Fruit fly (Drosophila melanogaster) whole organism, embryonic: ENCODE data around the gene CG31792.

Experiments used
- ATbp ChIP-seq: fragments of 200-800 bp; sonication (Bioruptor generic); optimal IDR thresholded peaks from 2 replicates; lab custom pipeline; 2017; ENCODE audit warnings: missing biosample characterization, mild to moderate bottlenecking, missing genetic modification characterization, missing genetic modification reagents
- BEAF-32 ChIP-seq: fragments of 200-800 bp; sonication (Bioruptor generic); optimal IDR thresholded peaks from 3 replicates; lab custom pipeline; 2017; ENCODE audit warnings: missing biosample characterization, missing genetic modification characterization, mild to moderate bottlenecking, moderate library complexity, missing genetic modification reagents
- CG11093 ChIP-seq: fragments of 200-800 bp; sonication (Bioruptor generic); IDR thresholded peaks from 3 replicates; pipeline ENCODE4 v1.3.6; 2022; ENCODE audit warnings: missing biosample characterization, missing genetic modification characterization
- CG12155 ChIP-seq: fragments of 200-800 bp; sonication (Bioruptor generic); optimal IDR thresholded peaks from 3 replicates; lab custom pipeline; 2016; ENCODE audit warnings: missing biosample characterization, missing genetic modification characterization
- CG12659 ChIP-seq: fragments of 200-800 bp; sonication (Bioruptor generic); optimal IDR thresholded peaks from 3 replicates; lab custom pipeline; 2017; ENCODE audit warnings: mild to moderate bottlenecking, missing biosample characterization, missing genetic modification reagents, missing genetic modification characterization
- CG12744 ChIP-seq: fragments of 200-800 bp; sonication (Bioruptor generic); optimal IDR thresholded peaks from 2 replicates; lab custom pipeline; 2016; ENCODE audit warnings: missing biosample characterization, missing genetic modification characterization
- CG13775 ChIP-seq: fragments of 200-800 bp; sonication (Bioruptor generic); optimal IDR thresholded peaks from 3 replicates; lab custom pipeline; 2017; ENCODE audit warnings: missing biosample characterization, mild to moderate bottlenecking, missing genetic modification characterization
- CG15269 ChIP-seq: fragments of 200-800 bp; sonication (Bioruptor generic); optimal IDR thresholded peaks from 2 replicates; lab custom pipeline; 2018; ENCODE audit warnings: missing biosample characterization, mild to moderate bottlenecking, missing genetic modification characterization, moderate library complexity
- CG1602 ChIP-seq: fragments of 200-800 bp; sonication (Bioruptor generic); optimal IDR thresholded peaks from 3 replicates; lab custom pipeline; 2016; ENCODE audit warnings: missing biosample characterization, missing genetic modification characterization
- CG1603 ChIP-seq: fragments of 200-800 bp; sonication (Bioruptor generic); optimal IDR thresholded peaks from 2 replicates; lab custom pipeline; 2019; ENCODE audit warnings: missing biosample characterization, mild to moderate bottlenecking, missing genetic modification characterization, moderate library complexity
- CG17612 ChIP-seq: fragments of 200-800 bp; sonication (Bioruptor generic); IDR thresholded peaks from 2 replicates; pipeline ENCODE4 v1.3.6; 2022; ENCODE audit warnings: missing biosample characterization, missing genetic modification characterization
- CG2875 ChIP-seq: fragments of 200-800 bp; sonication (Bioruptor generic); optimal IDR thresholded peaks from 2 replicates; lab custom pipeline; 2017; ENCODE audit warnings: missing biosample characterization, mild to moderate bottlenecking, missing genetic modification characterization, missing genetic modification reagents
- CG32532 ChIP-seq: fragments of 200-800 bp; sonication (Bioruptor generic); IDR thresholded peaks from 2 replicates; pipeline ENCODE4 v1.3.6; 2022; ENCODE audit warnings: missing biosample characterization, missing genetic modification characterization
- CG3281 ChIP-seq: fragments of 200-800 bp; sonication (Bioruptor generic); optimal IDR thresholded peaks from 3 replicates; lab custom pipeline; 2017; ENCODE audit warnings: missing biosample characterization, mild to moderate bottlenecking, missing genetic modification characterization
- CG6654 ChIP-seq: fragments of 200-800 bp; sonication (Bioruptor generic); optimal IDR thresholded peaks from 2 replicates; lab custom pipeline; 2017; ENCODE audit warnings: missing biosample characterization, mild to moderate bottlenecking, missing genetic modification characterization
- CG7372 ChIP-seq: fragments of 200-800 bp; sonication (Bioruptor generic); IDR thresholded peaks from 2 replicates; pipeline ENCODE4 v1.3.6; 2022; ENCODE audit warnings: missing biosample characterization, missing genetic modification characterization
- CG7556 ChIP-seq: fragments of 200-800 bp; sonication (Bioruptor generic); optimal IDR thresholded peaks from 2 replicates; lab custom pipeline; 2017; ENCODE audit warnings: missing biosample characterization, mild to moderate bottlenecking, missing genetic modification characterization
- CG7963 ChIP-seq: fragments of 200-800 bp; sonication (Bioruptor generic); IDR thresholded peaks from 3 replicates; pipeline ENCODE4 v1.3.6; 2022; ENCODE audit warnings: missing biosample characterization, missing genetic modification characterization; ENCODE audit not compliant: partially characterized antibody
- CG9932 ChIP-seq: fragments of 200-800 bp; sonication (Bioruptor generic); IDR thresholded peaks from 2 replicates; pipeline ENCODE4 v1.3.6; 2022; ENCODE audit warnings: missing biosample characterization, missing genetic modification characterization
- D ChIP-seq, 2 experiments: fragments of 200-800 bp in 1 of 2; fragments of >200 bp in 1 of 2; sonication (Bioruptor generic) in 1 of 2; optimal IDR thresholded peaks; 2 replicates in 1 of 2; 3 replicates in 1 of 2; lab custom pipeline; 2017; ENCODE audit warnings: mild to moderate bottlenecking in 1 of 2, missing biosample characterization in 1 of 2, missing genetic modification characterization in 1 of 2, missing genetic modification reagents in 1 of 2
- E2f2 ChIP-seq: fragments of 200-800 bp; sonication (Bioruptor generic); IDR thresholded peaks from 2 replicates; pipeline ENCODE4 v1.3.6; 2022; ENCODE audit warnings: missing biosample characterization, missing genetic modification characterization
- HmgD ChIP-seq: fragments of 200-800 bp; sonication (Bioruptor generic); optimal IDR thresholded peaks from 3 replicates; lab custom pipeline; 2016; ENCODE audit warnings: missing biosample characterization, missing genetic modification characterization
- Hmr ChIP-seq: fragments of 200-800 bp; sonication (Bioruptor generic); optimal IDR thresholded peaks from 3 replicates; lab custom pipeline; 2017; ENCODE audit warnings: mild to moderate bottlenecking, missing biosample characterization, missing genetic modification reagents, missing genetic modification characterization
- MBD-R2 ChIP-seq: fragments of 200-800 bp; sonication (Bioruptor generic); IDR thresholded peaks from 2 replicates; pipeline ENCODE4 v1.3.6; 2022; ENCODE audit warnings: missing biosample characterization, missing genetic modification characterization
- NFAT ChIP-seq: fragments of 200-800 bp; sonication (Bioruptor generic); IDR thresholded peaks from 2 replicates; pipeline ENCODE4 v1.3.6; 2022; ENCODE audit warnings: missing biosample characterization, missing genetic modification characterization
- Neu2 ChIP-seq: fragments of 200-800 bp; sonication (Bioruptor generic); optimal IDR thresholded peaks from 3 replicates; lab custom pipeline; 2016; ENCODE audit warnings: missing biosample characterization, missing genetic modification characterization, borderline replicate concordance
- NfI ChIP-seq: fragments of 200-800 bp; sonication (Bioruptor generic); optimal IDR thresholded peaks from 3 replicates; lab custom pipeline; 2018; ENCODE audit warnings: missing biosample characterization, mild to moderate bottlenecking, missing genetic modification characterization, moderate library complexity
- Pdp1 ChIP-seq, 2 experiments: fragments of 200-800 bp; sonication (Bioruptor generic); optimal IDR thresholded peaks; 3 replicates each; lab custom pipeline; 2016; ENCODE audit warnings: missing biosample characterization in 2 of 2, missing genetic modification characterization in 2 of 2, mild to moderate bottlenecking in 1 of 2, moderate library complexity in 1 of 2
- Rfx ChIP-seq: fragments of 200-800 bp; sonication (Bioruptor generic); IDR thresholded peaks from 2 replicates; pipeline ENCODE4 v1.3.6; 2022; ENCODE audit warnings: missing biosample characterization, missing genetic modification characterization
- Sox100B ChIP-seq: fragments of 200-800 bp; sonication (Bioruptor generic); optimal IDR thresholded peaks from 3 replicates; lab custom pipeline; 2018; ENCODE audit warnings: missing biosample characterization, mild to moderate bottlenecking, missing genetic modification characterization
- amos ChIP-seq: fragments of 200-800 bp; sonication (Bioruptor generic); IDR thresholded peaks from 2 replicates; pipeline ENCODE4 v1.3.6; 2022; ENCODE audit warnings: missing biosample characterization, missing genetic modification characterization; ENCODE audit not compliant: partially characterized antibody
- chinmo ChIP-seq: fragments of 200-800 bp; sonication (Bioruptor generic); IDR thresholded peaks from 4 replicates; pipeline ENCODE4 v1.3.6; 2022; ENCODE audit warnings: missing biosample characterization, missing genetic modification characterization; ENCODE audit not compliant: partially characterized antibody
- chm ChIP-seq: fragments of 200-800 bp; sonication (Bioruptor generic); IDR thresholded peaks from 2 replicates; pipeline ENCODE4 v1.3.6; 2022; ENCODE audit warnings: missing biosample characterization, missing genetic modification characterization
- croc ChIP-seq: fragments of 200-800 bp; sonication (Bioruptor generic); conservative IDR thresholded peaks from 3 replicates; pipeline ENCODE4 v1.3.6; 2022; ENCODE audit warnings: missing biosample characterization, missing genetic modification characterization
- dati ChIP-seq: fragments of 200-800 bp; sonication (Bioruptor generic); IDR thresholded peaks from 2 replicates; pipeline ENCODE4 v1.3.6; 2022; ENCODE audit warnings: missing biosample characterization, missing genetic modification characterization
- dmrt99B ChIP-seq: fragments of 200-800 bp; sonication (Bioruptor generic); optimal IDR thresholded peaks from 2 replicates; lab custom pipeline; 2018; ENCODE audit warnings: missing biosample characterization, mild to moderate bottlenecking, missing genetic modification characterization, moderate library complexity
- emc ChIP-seq: fragments of 200-800 bp; sonication (Bioruptor generic); optimal IDR thresholded peaks from 2 replicates; lab custom pipeline; 2016; ENCODE audit warnings: missing biosample characterization, missing genetic modification characterization
- exex ChIP-seq: fragments of 200-800 bp; sonication (Bioruptor generic); optimal IDR thresholded peaks from 4 replicates; lab custom pipeline; 2018; ENCODE audit warnings: missing biosample characterization, mild to moderate bottlenecking, missing genetic modification characterization, moderate library complexity
- lab ChIP-seq: fragments of 200-800 bp; sonication (Bioruptor generic); optimal IDR thresholded peaks from 3 replicates; lab custom pipeline; 2017; ENCODE audit warnings: missing biosample characterization, missing genetic modification characterization, mild to moderate bottlenecking, moderate library complexity, missing genetic modification reagents
- oc ChIP-seq: fragments of 200-800 bp; sonication (Bioruptor generic); optimal IDR thresholded peaks from 2 replicates; lab custom pipeline; 2018; ENCODE audit warnings: missing biosample characterization, mild to moderate bottlenecking, missing genetic modification characterization, moderate library complexity
- p53 ChIP-seq: fragments of 200-800 bp; sonication (Bioruptor generic); optimal IDR thresholded peaks from 2 replicates; lab custom pipeline; 2016; ENCODE audit warnings: missing biosample characterization, missing genetic modification characterization
- phol ChIP-seq: fragments of 200-800 bp; sonication (Bioruptor generic); optimal IDR thresholded peaks from 3 replicates; lab custom pipeline; 2018; ENCODE audit warnings: missing biosample characterization, mild to moderate bottlenecking, missing genetic modification characterization, moderate library complexity
- prd ChIP-seq, 3 experiments: fragments of >200 bp in 2 of 3; fragments of 200-800 bp in 1 of 3; sonication (Bioruptor generic) in 1 of 3; optimal IDR thresholded peaks in 2 of 3; IDR thresholded peaks in 1 of 3; 2 replicates in 2 of 3; 3 replicates in 1 of 3; pipeline versions ENCODE4 v1.3.6 to Lab custom; 2017 to 2022; ENCODE audit warnings: missing biosample characterization in 1 of 3, missing genetic modification characterization in 1 of 3
- salm ChIP-seq: fragments of 200-800 bp; sonication (Bioruptor generic); optimal IDR thresholded peaks from 2 replicates; lab custom pipeline; 2018; ENCODE audit warnings: missing biosample characterization, mild to moderate bottlenecking, missing genetic modification characterization
- sna ChIP-seq: fragments of 200-800 bp; sonication (Bioruptor generic); IDR thresholded peaks from 2 replicates; pipeline ENCODE4 v1.3.6; 2022; ENCODE audit warnings: missing biosample characterization, missing genetic modification characterization; ENCODE audit not compliant: partially characterized antibody
- sob ChIP-seq: fragments of 200-800 bp; sonication (Bioruptor generic); IDR thresholded peaks from 2 replicates; pipeline ENCODE4 v1.3.6; 2022; ENCODE audit warnings: missing biosample characterization, missing genetic modification characterization

CG31792 gene

DNA sequence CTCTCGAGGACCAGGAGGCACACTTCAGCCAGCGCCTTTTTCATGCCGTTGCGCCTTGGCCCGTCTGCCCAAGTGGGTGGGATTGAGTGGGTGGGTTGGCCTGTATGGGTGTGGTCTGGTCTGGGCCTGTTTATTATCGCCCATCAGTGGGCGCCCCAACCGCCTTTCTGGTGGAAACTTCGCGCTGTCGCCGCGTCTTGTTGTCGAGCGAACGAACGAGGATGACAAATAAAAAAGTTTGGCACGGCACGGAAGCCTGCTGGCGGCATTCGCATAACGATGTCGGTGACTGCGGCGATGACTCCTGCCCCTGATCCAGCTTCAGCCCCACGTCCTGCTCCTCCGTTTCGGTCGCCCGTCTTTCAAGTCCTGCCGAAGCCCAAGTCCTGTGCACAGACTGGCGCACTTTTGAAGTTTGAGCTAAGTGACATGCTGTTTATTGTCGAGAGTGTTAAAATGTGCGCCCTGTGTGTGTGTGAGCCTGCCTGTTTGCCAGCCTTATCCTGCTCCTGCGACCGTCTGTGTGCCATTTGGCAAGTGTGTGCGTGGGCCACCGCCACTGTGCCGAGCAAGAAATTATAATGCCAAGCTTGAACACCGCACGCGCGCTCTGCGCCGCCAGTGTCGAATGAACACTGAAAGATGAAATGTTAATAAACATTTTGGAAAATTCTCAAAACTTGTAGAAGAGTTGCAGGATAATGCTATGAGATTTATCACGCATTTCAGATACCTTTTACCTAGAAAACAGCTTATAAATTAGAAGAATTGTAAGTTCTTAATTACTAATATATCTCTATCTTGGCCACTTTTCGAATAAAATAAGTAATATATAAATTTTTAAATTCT is 17.0 kb downstream of the CG31792 start (continued):
- TF ChIP-seq CG1603 (tag; lab: Kevin White, UChicago) (peak; percentile 9), Rfx (GFP tag; lab: Robert Waterston, UW) (peak; percentile 57), CG17612 (GFP tag; lab: Robert Waterston, UW) (no peak), MBD-R2 (GFP tag; lab: Robert Waterston, UW) (no peak), CG32532 (GFP tag; lab: Robert Waterston, UW) (peak; percentile 42; the same call in 1 of the 2 replicates), chinmo (0 out of 4 replicates have a peak, but pooled peaks have one; percentile 58), NFAT (0 out of 2 replicates have a peak, but pooled peaks have one; percentile 5), CG7372 (0 out of 2 replicates have a peak, but pooled peaks have one; percentile 48), CG7963 (GFP tag; lab: Robert Waterston, UW) (no peak), CG2875 (GFP tag; lab: Kevin White, UChicago) (peak; percentile 28), CG12155 (GFP tag; lab: Kevin White, UChicago) (peak; percentile 18), CG1602 (peak; percentile 36), Neu2 (no peak), D (optimal IDR thresholded peaks at IDR 0.05; lab: Kevin White, UChicago) (no peak), D (GFP tag; optimal IDR thresholded peaks at IDR 0.05; lab: Kevin White, UChicago) (peak; percentile 69), ATbp (GFP tag; lab: Kevin White, UChicago) (peak; percentile 72), CG3281 (peak; percentile 87), sna (no peak), Hmr (GFP tag; lab: Kevin White, UChicago) (peak; percentile 91), HmgD (no peak), CG13775 (GFP tag; lab: Kevin White, UChicago) (peak; percentile 68), CG15269 (tag; lab: Kevin White, UChicago) (peak; percentile 85), phol (peak; percentile 77), salm (tag; lab: Kevin White, UChicago) (peak; percentile 39), emc (GFP tag; lab: Kevin White, UChicago) (no peak), CG12659 (GFP tag; lab: Kevin White, UChicago) (peak; percentile 86), dati (GFP tag; lab: Robert Waterston, UW) (no peak), Pdp1 (GFP tag; optimal IDR thresholded peaks at IDR 0.05; lab: Kevin White, UChicago) (peak; percentile 17 to 22), chm (GFP tag; lab: Robert Waterston, UW) (no peak), dmrt99B (tag; lab: Kevin White, UChicago) (peak; percentile 88), p53 (no peak), CG6654 (GFP tag; lab: Kevin White, UChicago) (no peak), croc (GFP tag; lab: Robert Waterston, UW) (peak; percentile 55; the same call in 2 of the 3 replicates), CG9932 (peak; percentile 53), CG7556 (GFP tag; lab: Kevin White, UChicago) (peak; percentile 94), lab (peak; percentile 90), prd (optimal IDR thresholded peaks at IDR 0.05; lab: Kevin White, UChicago) (no peak), prd (GFP tag; IDR thresholded peaks at IDR 0.05; lab: Robert Waterston, UW) (peak; percentile 74), E2f2 (GFP tag; lab: Robert Waterston, UW) (peak; percentile 52), Sox100B (GFP tag; lab: Kevin White, UChicago) (peak; percentile 82), amos (GFP tag; lab: Robert Waterston, UW) (no peak), sob (GFP tag; lab: Robert Waterston, UW) (peak; percentile 67), NfI (GFP tag; lab: Kevin White, UChicago) (peak; percentile 84), CG12744 (GFP tag; lab: Kevin White, UChicago) (no peak), exex (tag; lab: Kevin White, UChicago) (peak; percentile 45), oc (peak; percentile 28), CG11093 (GFP tag; lab: Robert Waterston, UW) (0 out of 3 replicates have a peak, but pooled peaks have one; percentile 34), BEAF-32 (GFP tag; lab: Kevin White, UChicago) (no peak)
